Worm (Caenorhabditis elegans): Measurements from ENCODE around the gene repo-1.

- TF ChIP-seq bed-2 (GFP tag; IDR thresholded peaks at IDR 0.05) (no peak), B0035.1 (tag; optimal IDR thresholded peaks at IDR 0.05) (no peak), dpff-1 (tag; optimal IDR thresholded peaks at IDR 0.05) (no peak), F37B4.10 (GFP tag; IDR thresholded peaks at IDR 0.05) (no peak), Y95B8A.8 (GFP tag; IDR thresholded peaks at IDR 0.05) (peak; percentile 58; the same call in 1 of the 2 replicates), cebp-2 (GFP tag; IDR thresholded peaks at IDR 0.05) (no peak), Y56A3A.18 (GFP tag; IDR thresholded peaks at IDR 0.05) (no peak)
These were observed 40.2 kb downstream of the repo-1 start, which contains the start of gene dhhc-6 for ce11 chrIV:12124314-12125084.
